Worm (Caenorhabditis elegans): ENCODE results near the gene vha-4.

vha-4 gene

ce11 chrII:7880373-7880862 lies 1.3 kb upstream of the vha-4 start, which contains the start of gene perm-1 (continued):
- TF ChIP-seq nhr-80 (tag; optimal IDR thresholded peaks at IDR 0.05), result no peak
- no peak for TF ChIP-seq somi-1 (GFP tag; optimal IDR thresholded peaks at IDR 0.05)
- no peak for TF ChIP-seq egrh-3 (GFP tag; IDR thresholded peaks at IDR 0.05)
- TF ChIP-seq ceh-100 (GFP tag; IDR thresholded peaks at IDR 0.05), result peak; percentile 48; the same call in 1 of the 2 replicates
- no peak for TF ChIP-seq B0261.1 (tag; optimal IDR thresholded peaks at IDR 0.05)
- no peak for TF ChIP-seq T07F8.4 (tag; optimal IDR thresholded peaks at IDR 0.05)
- TF ChIP-seq F49E8.2 (tag; optimal IDR thresholded peaks at IDR 0.05; ENCODE audit: insufficient read depth), result peak; percentile 87
- TF ChIP-seq D2030.7 (GFP tag; IDR thresholded peaks at IDR 0.05), result peak; percentile 96
- TF ChIP-seq F52B5.7 (tag; optimal IDR thresholded peaks at IDR 0.05), result no peak
- peak; percentile 93 for TF ChIP-seq unc-130 (GFP tag; optimal IDR thresholded peaks at IDR 0.05)
- peak; percentile 71; the same call in 1 of the 2 replicates for TF ChIP-seq ztf-28 (GFP tag; IDR thresholded peaks at IDR 0.05)
- peak; percentile 51; the same call in 1 of the 2 replicates for TF ChIP-seq attf-3 (GFP tag; conservative IDR thresholded peaks at IDR 0.05)
- TF ChIP-seq lsy-27 (tag; optimal IDR thresholded peaks at IDR 0.05; ENCODE audit: borderline replicate concordance, insufficient read depth), result no peak
- no peak for TF ChIP-seq zim-3 (tag; optimal IDR thresholded peaks at IDR 0.05)
- TF ChIP-seq F39B2.1 (GFP tag; IDR thresholded peaks at IDR 0.05), result no peak
- TF ChIP-seq sdz-38 (tag; optimal IDR thresholded peaks at IDR 0.05), result no peak
- peak; percentile 92 for TF ChIP-seq Y95B8A.8 (GFP tag; IDR thresholded peaks at IDR 0.05)
- peak; percentile 96 for TF ChIP-seq ceh-91 (GFP tag; IDR thresholded peaks at IDR 0.05)
- no peak for TF ChIP-seq ztf-25 (GFP tag; IDR thresholded peaks at IDR 0.05)
- peak; percentile 64 for TF ChIP-seq snpc-4 (GFP tag; optimal IDR thresholded peaks at IDR 0.05)
- TF ChIP-seq snpc-4 (tag; optimal IDR thresholded peaks at IDR 0.05), result peak in 2 of 4 experiments; percentile 57 to 60
- TF ChIP-seq dpff-1 (tag; optimal IDR thresholded peaks at IDR 0.05), result no peak
- TF ChIP-seq ZK185.1 (tag; optimal IDR thresholded peaks at IDR 0.05; ENCODE audit: poor library complexity, severe bottlenecking), result no peak
- TF ChIP-seq dox-1 (GFP tag; IDR thresholded peaks at IDR 0.05), result peak; percentile 85
- TF ChIP-seq pbrm-1 (GFP tag; IDR thresholded peaks at IDR 0.05), result peak; percentile 57
- TF ChIP-seq die-1 (tag; optimal IDR thresholded peaks at IDR 0.05), result no peak
- no peak for TF ChIP-seq bed-2 (GFP tag; IDR thresholded peaks at IDR 0.05)
- TF ChIP-seq nfya-2 (GFP tag; IDR thresholded peaks at IDR 0.05), result no peak
- peak; percentile 95 for TF ChIP-seq xnd-1 (tag; optimal IDR thresholded peaks at IDR 0.05)
- TF ChIP-seq ztf-26 (tag; optimal IDR thresholded peaks at IDR 0.05), result no peak
- TF ChIP-seq snpc-1.1 (tag; optimal IDR thresholded peaks at IDR 0.05; ENCODE audit: insufficient read depth), result peak; percentile 73
- no peak for TF ChIP-seq akir-1 (GFP tag; optimal IDR thresholded peaks at IDR 0.05)
- TF ChIP-seq ztf-6 (GFP tag; IDR thresholded peaks at IDR 0.05), result no peak
- TF ChIP-seq ztf-3 (GFP tag; optimal IDR thresholded peaks at IDR 0.05), result no peak
- TF ChIP-seq mxl-1 (tag; optimal IDR thresholded peaks at IDR 0.05), result no peak
- TF ChIP-seq Y67H2A.10 (GFP tag; conservative IDR thresholded peaks at IDR 0.05), result no peak
- no peak for TF ChIP-seq ceh-40 (GFP tag; IDR thresholded peaks at IDR 0.05)
- no peak for TF ChIP-seq nhr-27 (tag; optimal IDR thresholded peaks at IDR 0.05)
- TF ChIP-seq let-607 (tag; optimal IDR thresholded peaks at IDR 0.05), result no peak
- TF ChIP-seq ama-1 (optimal IDR thresholded peaks at IDR 0.05), result no peak
- TF ChIP-seq ama-1 (GFP tag; optimal IDR thresholded peaks at IDR 0.05), result no peak
- TF ChIP-seq attf-6 (GFP tag; IDR thresholded peaks at IDR 0.05), result no peak
- TF ChIP-seq cebp-2 (GFP tag; IDR thresholded peaks at IDR 0.05), result no peak
- peak; percentile 47 for TF ChIP-seq hrde-1 (tag; optimal IDR thresholded peaks at IDR 0.05; ENCODE audit: borderline replicate concordance)
- TF ChIP-seq F22D6.2 (tag; optimal IDR thresholded peaks at IDR 0.05), result no peak
- TF ChIP-seq F55B11.4 (tag; optimal IDR thresholded peaks at IDR 0.05; ENCODE audit: borderline replicate concordance, insufficient read depth), result no peak
- peak; percentile 94 for TF ChIP-seq snpc-3.4 (tag; optimal IDR thresholded peaks at IDR 0.05)
- TF ChIP-seq snpc-1.3 (tag; optimal IDR thresholded peaks at IDR 0.05; ENCODE audit: insufficient read depth), result peak; percentile 82
